Worm (Caenorhabditis elegans): Measurements from ENCODE around the gene Y59E9AL.4.
A peak's percentile ranks its signal among the peaks of the same experiment; 100 is the strongest.

The Y59E9AL.4 gene

DNA sequence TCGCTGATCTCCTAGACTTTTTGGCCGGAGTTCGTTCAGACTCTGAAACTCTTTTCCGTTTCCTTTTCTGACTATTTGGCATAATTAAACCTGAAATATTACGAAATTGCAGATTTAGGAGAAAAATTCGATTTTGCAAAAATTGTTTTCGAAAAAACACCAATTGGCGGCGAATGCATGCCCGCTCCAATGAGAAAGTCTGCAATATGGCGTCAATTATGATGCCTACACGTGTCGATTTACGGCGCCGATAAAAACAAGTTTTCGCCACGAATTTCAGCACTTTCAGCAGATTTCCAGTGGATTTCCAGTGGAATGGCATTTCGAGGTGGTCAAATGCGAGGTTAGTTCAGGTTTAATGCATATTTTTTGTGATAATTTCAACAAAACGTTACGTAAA, 5.6 kb downstream of the Y59E9AL.4 start, which contains the start of the genes Y59E9AL.36 and nbet-1 (continued):
- TF ChIP-seq madf-8 (GFP tag; conservative IDR thresholded peaks at IDR 0.05) (no peak), lin-35 (GFP tag; optimal IDR thresholded peaks at IDR 0.05) (peak in 1 of 3 experiments; percentile 70), Y67H2A.10 (GFP tag; conservative IDR thresholded peaks at IDR 0.05) (no peak), nfya-1 (tag; optimal IDR thresholded peaks at IDR 0.05; ENCODE audit: borderline replicate concordance, insufficient read depth) (no peak), dpl-1 (GFP tag; optimal IDR thresholded peaks at IDR 0.05) (peak; percentile 4), F55B11.4 (tag; optimal IDR thresholded peaks at IDR 0.05; ENCODE audit: borderline replicate concordance, insufficient read depth) (no peak), mcd-1 (GFP tag; IDR thresholded peaks at IDR 0.05) (peak; percentile 94), tlf-1 (GFP tag; optimal IDR thresholded peaks at IDR 0.05) (peak; percentile 64), lin-40 (tag; optimal IDR thresholded peaks at IDR 0.05) (peak; percentile 23), snpc-1.1 (tag; optimal IDR thresholded peaks at IDR 0.05; ENCODE audit: insufficient read depth) (peak; percentile 46), athp-1 (tag; optimal IDR thresholded peaks at IDR 0.05) (peak; percentile 75), C06A6.2 (GFP tag; conservative IDR thresholded peaks at IDR 0.05) (no peak), aptf-3 (GFP tag; IDR thresholded peaks at IDR 0.05) (no peak), ztf-28 (GFP tag; IDR thresholded peaks at IDR 0.05) (no peak), madf-6 (GFP tag; IDR thresholded peaks at IDR 0.05) (peak; percentile 57), ceh-100 (GFP tag; IDR thresholded peaks at IDR 0.05) (no peak), lag-1 (GFP tag; IDR thresholded peaks at IDR 0.05) (no peak), F23B12.7 (tag; optimal IDR thresholded peaks at IDR 0.05; ENCODE audit: insufficient read depth) (peak; percentile 72), B0261.1 (tag; optimal IDR thresholded peaks at IDR 0.05) (no peak), rec-8 (tag; optimal IDR thresholded peaks at IDR 0.05) (no peak), nfya-2 (GFP tag; IDR thresholded peaks at IDR 0.05) (no peak), sptf-2 (GFP tag; optimal IDR thresholded peaks at IDR 0.05) (peak; percentile 34), akir-1 (GFP tag; optimal IDR thresholded peaks at IDR 0.05) (no peak), egrh-3 (GFP tag; IDR thresholded peaks at IDR 0.05) (no peak), attf-3 (GFP tag; conservative IDR thresholded peaks at IDR 0.05) (no peak), efl-1 (GFP tag; optimal IDR thresholded peaks at IDR 0.05) (peak; percentile 67)

- TF ChIP-seq B0019.2 (GFP tag; conservative IDR thresholded peaks at IDR 0.05) (no peak), hrde-1 (tag; optimal IDR thresholded peaks at IDR 0.05; ENCODE audit: borderline replicate concordance) (peak; percentile 3), attf-6 (GFP tag; IDR thresholded peaks at IDR 0.05) (0 out of 2 replicates have a peak, but pooled peaks have one; percentile 41), ama-1 (optimal IDR thresholded peaks at IDR 0.05) (no peak), ama-1 (GFP tag; optimal IDR thresholded peaks at IDR 0.05) (peak in 1 of 2 experiments; percentile 22), ztf-25 (GFP tag; IDR thresholded peaks at IDR 0.05) (no peak), ekl-4 (GFP tag; IDR thresholded peaks at IDR 0.05) (0 out of 2 replicates have a peak, but pooled peaks have one; percentile 19), snpc-4 (GFP tag; optimal IDR thresholded peaks at IDR 0.05) (no peak), snpc-4 (tag; optimal IDR thresholded peaks at IDR 0.05) (peak in 1 of 4 experiments; percentile 74), Y79H2A.3 (GFP tag; conservative IDR thresholded peaks at IDR 0.05) (peak; percentile 75), aptf-3 (GFP tag; IDR thresholded peaks at IDR 0.05) (no peak), nfya-1 (tag; optimal IDR thresholded peaks at IDR 0.05; ENCODE audit: borderline replicate concordance, insufficient read depth) (no peak)
Observed at ce11 chrIV:5206716-5207115, 8.3 kb downstream of the Y59E9AL.4 start.

DNA sequence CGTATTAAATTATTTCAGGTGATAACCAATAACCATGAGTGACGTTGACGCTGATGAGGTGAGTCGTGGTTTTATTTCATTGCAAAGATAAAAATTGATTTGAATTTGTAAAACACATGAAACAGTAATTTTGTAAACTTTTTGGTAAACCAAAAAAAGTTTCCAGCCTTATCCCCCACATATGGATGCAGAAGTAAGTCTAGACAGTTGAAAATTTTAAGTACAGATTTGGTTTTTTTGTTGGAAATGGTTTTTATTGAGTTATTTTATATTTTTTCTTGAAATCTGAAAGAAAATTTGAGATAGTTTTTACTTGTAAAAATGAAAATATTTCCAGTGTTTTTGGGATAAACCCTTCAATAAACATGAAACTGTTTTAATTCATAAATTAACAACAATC, 10.4 kb downstream of the Y59E9AL.4 start, which contains the start of gene tni-4:
Gene tni-4 (plus strand): TSS at position 19 of the 400 bp plus-strand sequence.
- TF ChIP-seq rcor-1 (GFP tag; IDR thresholded peaks at IDR 0.05): no peak
